Worm (Caenorhabditis elegans): Measurements from ENCODE around the gene arp-1.

Gene arp-1

DNA sequence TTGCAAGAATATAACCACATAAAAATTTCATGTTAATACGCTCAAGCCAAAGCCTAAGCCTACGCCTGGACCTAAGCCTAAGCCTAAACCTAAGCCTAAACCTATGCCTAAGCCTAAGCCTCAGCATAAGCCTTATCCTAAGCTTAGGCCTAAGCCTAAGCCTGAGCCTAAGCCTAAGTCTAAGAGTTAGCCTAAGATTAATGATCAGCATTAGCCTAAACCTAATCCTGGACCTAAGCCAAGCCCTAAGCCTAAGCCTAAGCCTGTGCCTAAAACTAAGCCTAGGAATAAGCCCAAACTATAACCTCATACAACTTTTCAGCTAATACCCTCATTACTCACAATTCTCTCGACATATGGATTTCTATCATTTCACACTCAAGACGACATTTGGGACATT lies 38.3 kb downstream of the arp-1 start:
- TF ChIP-seq T20F7.1 (GFP tag; optimal IDR thresholded peaks at IDR 0.05) = no peak
- peak; percentile 53 for TF ChIP-seq aha-1 (tag)

- TF ChIP-seq ces-1 (GFP tag; optimal IDR thresholded peaks at IDR 0.05) (no peak), nhr-6 (tag; optimal IDR thresholded peaks at IDR 0.05) (no peak), attf-4 (tag; optimal IDR thresholded peaks at IDR 0.05) (no peak), nhr-28 (tag; optimal IDR thresholded peaks at IDR 0.05) (peak; percentile 17), lin-15B (tag; optimal IDR thresholded peaks at IDR 0.05) (no peak), lin-38 (GFP tag; IDR thresholded peaks at IDR 0.05) (no peak), daf-16 (GFP tag; optimal IDR thresholded peaks at IDR 0.05) (no peak), daf-16 (tag; optimal IDR thresholded peaks at IDR 0.05) (peak; percentile 4), pqm-1 (tag; optimal IDR thresholded peaks at IDR 0.05) (peak; percentile 41), nhr-111 (GFP tag; optimal IDR thresholded peaks at IDR 0.05) (no peak)
Observed at ce11 chrII:15164453-15164852, 44.4 kb downstream of the arp-1 start, which contains the start of gene gst-26. gst-26 (minus strand) TSS chrII:15164553.

ce11 chrII:15165681-15166235 lies 45.7 kb downstream of the arp-1 start, which contains the start of gene gst-27:
gst-27 (minus strand) TSS chrII:15165731.
- TF ChIP-seq ZK546.5 (tag; optimal IDR thresholded peaks at IDR 0.05) (no peak), ceh-20 (GFP tag; IDR thresholded peaks at IDR 0.05) (peak; percentile 76), daf-12 (tag; optimal IDR thresholded peaks at IDR 0.05) (no peak), ceh-62 (tag; optimal IDR thresholded peaks at IDR 0.05) (no peak), arid-1 (GFP tag; conservative IDR thresholded peaks at IDR 0.05) (peak; percentile 71), madf-5 (GFP tag; IDR thresholded peaks at IDR 0.05) (peak; percentile 43 to 93; a peak in 2 of 4 replicates), jun-1 (tag; optimal IDR thresholded peaks at IDR 0.05) (peak; percentile 68), nhr-41 (GFP tag; IDR thresholded peaks at IDR 0.05) (peak; percentile 78), daf-19 (GFP tag; conservative IDR thresholded peaks at IDR 0.05) (peak; percentile 80), nhr-76 (tag; optimal IDR thresholded peaks at IDR 0.05) (no peak), cey-2 (tag; optimal IDR thresholded peaks at IDR 0.05; ENCODE audit: borderline replicate concordance, insufficient read depth) (no peak), spr-3 (GFP tag; optimal IDR thresholded peaks at IDR 0.05) (peak; percentile 80), dmd-9 (GFP tag; IDR thresholded peaks at IDR 0.05) (peak; percentile 78), daf-8 (GFP tag; IDR thresholded peaks at IDR 0.05) (0 out of 2 replicates have a peak, but pooled peaks have one; percentile 56), F44E2.7 (GFP tag; IDR thresholded peaks at IDR 0.05) (peak; percentile 60; the same call in 1 of the 2 replicates), duxl-1 (tag; optimal IDR thresholded peaks at IDR 0.05; ENCODE audit: poor library complexity) (peak; percentile 87), lin-15B (tag; optimal IDR thresholded peaks at IDR 0.05) (no peak), madf-9 (GFP tag; conservative IDR thresholded peaks at IDR 0.05) (peak; percentile 72), snpc-1.2 (GFP tag; IDR thresholded peaks at IDR 0.05) (peak; percentile 88), lin-29 (GFP tag; IDR thresholded peaks at IDR 0.05) (peak; percentile 62; the same call in 1 of the 2 replicates), aha-1 (tag) (peak; percentile 99), attf-4 (tag; optimal IDR thresholded peaks at IDR 0.05) (no peak), unc-130 (GFP tag; optimal IDR thresholded peaks at IDR 0.05) (peak; percentile 64), zip-2 (tag; optimal IDR thresholded peaks at IDR 0.05) (peak; percentile 77), F26F4.8 (GFP tag; conservative IDR thresholded peaks at IDR 0.05) (peak; percentile 85), ceh-32 (tag; optimal IDR thresholded peaks at IDR 0.05; ENCODE audit: poor library complexity) (peak; percentile 34), skn-1 (tag; optimal IDR thresholded peaks at IDR 0.05) (no peak), hlh-30 (tag; optimal IDR thresholded peaks at IDR 0.05; ENCODE audit: insufficient read depth) (peak; percentile 76), zag-1 (tag; optimal IDR thresholded peaks at IDR 0.05) (no peak), saeg-2 (GFP tag; IDR thresholded peaks at IDR 0.05) (peak; percentile 53; the same call in 1 of the 2 replicates), nhr-6 (tag; optimal IDR thresholded peaks at IDR 0.05) (peak; percentile 40), fkh-10 (GFP tag; optimal IDR thresholded peaks at IDR 0.05) (peak; percentile 54), ceh-44 (GFP tag; IDR thresholded peaks at IDR 0.05) (peak; percentile 60; the same call in 1 of the 2 replicates), php-3 (GFP tag; IDR thresholded peaks at IDR 0.05) (peak; percentile 74), pqm-1 (tag; optimal IDR thresholded peaks at IDR 0.05) (peak; percentile 22), lin-39 (tag; optimal IDR thresholded peaks at IDR 0.05) (no peak), nhr-25 (tag; optimal IDR thresholded peaks at IDR 0.05; ENCODE audit: borderline replicate concordance, insufficient read depth) (peak; percentile 43), dpl-1 (GFP tag; optimal IDR thresholded peaks at IDR 0.05) (peak; percentile 63), ces-1 (GFP tag; optimal IDR thresholded peaks at IDR 0.05) (no peak), ceh-82 (tag; optimal IDR thresholded peaks at IDR 0.05) (no peak)

All from whole organism, L4 larva.